Worm (Caenorhabditis elegans) whole organism, L2 larva: ENCODE data around the gene npr-32.

Experiments
- C34F6.9 ChIP-seq: fragments of 150-350 bp; optimal IDR thresholded peaks from 2 replicates; lab custom pipeline; 2014; ENCODE audit warnings: missing biosample characterization, missing genetic modification characterization
- aly-2 ChIP-seq: fragments of 150-350 bp; optimal IDR thresholded peaks from 2 replicates; lab custom pipeline; 2014; ENCODE audit warnings: missing biosample characterization, missing genetic modification characterization
- blmp-1 ChIP-seq: sonication (generic microtip); optimal IDR thresholded peaks from 2 replicates; lab custom pipeline; 2017; ENCODE audit warnings: missing genetic modification characterization, mild to moderate bottlenecking, missing compliant biosample characterization, antibody characterized with exemption, moderate library complexity; ENCODE audit not compliant: insufficient read depth
- ceh-16 ChIP-seq: fragments of 150-350 bp; optimal IDR thresholded peaks from 2 replicates; lab custom pipeline; 2014; ENCODE audit warnings: missing biosample characterization, missing genetic modification characterization
- dmd-4 ChIP-seq: sonication (generic microtip); optimal IDR thresholded peaks from 2 replicates; lab custom pipeline; 2017; ENCODE audit warnings: missing biosample characterization, missing genetic modification characterization
- elt-1 ChIP-seq: fragments of 150-350 bp; optimal IDR thresholded peaks from 2 replicates; lab custom pipeline; 2014; ENCODE audit warnings: missing biosample characterization, missing genetic modification characterization
- elt-3 ChIP-seq: sonication (generic microtip); optimal IDR thresholded peaks from 2 replicates; lab custom pipeline; 2017; ENCODE audit warnings: missing biosample characterization, missing genetic modification characterization
- fos-1 ChIP-seq: fragments of 150-350 bp; optimal IDR thresholded peaks from 2 replicates; lab custom pipeline; 2014; ENCODE audit warnings: missing biosample characterization, missing genetic modification characterization
- lin-39 ChIP-seq: fragments of 150-350 bp; optimal IDR thresholded peaks from 2 replicates; lab custom pipeline; 2014; ENCODE audit warnings: missing biosample characterization, missing genetic modification reagents, missing genetic modification characterization
- lsy-2 ChIP-seq, 2 experiments: fragments of 150-350 bp in 1 of 2; sonication (generic microtip) in 1 of 2; optimal IDR thresholded peaks; 2 replicates each; lab custom pipeline; 2014 to 2017; ENCODE audit warnings: missing biosample characterization in 2 of 2, missing genetic modification characterization in 2 of 2
- mab-5 ChIP-seq: fragments of 150-350 bp; optimal IDR thresholded peaks from 2 replicates; lab custom pipeline; 2014; ENCODE audit warnings: missing biosample characterization, missing genetic modification characterization
- mbf-1 ChIP-seq: sonication (generic microtip); optimal IDR thresholded peaks from 2 replicates; lab custom pipeline; 2017; ENCODE audit warnings: missing biosample characterization, missing genetic modification characterization
- mdl-1 ChIP-seq, 2 experiments: fragments of 150-350 bp in 1 of 2; sonication (generic microtip) in 1 of 2; optimal IDR thresholded peaks; 2 replicates each; lab custom pipeline; 2017; ENCODE audit warnings: missing biosample characterization in 2 of 2, missing genetic modification characterization in 2 of 2
- nhr-11 ChIP-seq: fragments of 150-350 bp; optimal IDR thresholded peaks from 2 replicates; lab custom pipeline; 2014; ENCODE audit warnings: missing biosample characterization, missing genetic modification characterization
- nhr-12 ChIP-seq: fragments of 150-350 bp; optimal IDR thresholded peaks from 2 replicates; lab custom pipeline; 2014; ENCODE audit warnings: missing biosample characterization, missing genetic modification characterization
- nhr-129 ChIP-seq: fragments of 150-350 bp; optimal IDR thresholded peaks from 2 replicates; lab custom pipeline; 2014; ENCODE audit warnings: missing biosample characterization, missing genetic modification characterization
- nhr-23 ChIP-seq: fragments of 150-350 bp; optimal IDR thresholded peaks from 2 replicates; lab custom pipeline; 2014; ENCODE audit warnings: missing biosample characterization, missing genetic modification reagents, missing genetic modification characterization
- nhr-237 ChIP-seq: fragments of 150-350 bp; optimal IDR thresholded peaks from 2 replicates; lab custom pipeline; 2014; ENCODE audit warnings: missing biosample characterization, missing genetic modification characterization
- nhr-6 ChIP-seq: fragments of 150-350 bp; optimal IDR thresholded peaks from 2 replicates; lab custom pipeline; 2014; ENCODE audit warnings: missing biosample characterization, missing genetic modification characterization
- nhr-77 ChIP-seq: fragments of 150-350 bp; optimal IDR thresholded peaks from 2 replicates; lab custom pipeline; 2014; ENCODE audit warnings: missing biosample characterization, missing genetic modification characterization
- peb-1 ChIP-seq: fragments of 150-350 bp; optimal IDR thresholded peaks from 2 replicates; lab custom pipeline; 2014; ENCODE audit warnings: missing biosample characterization, missing genetic modification characterization
- sem-4 ChIP-seq: fragments of 150-350 bp; optimal IDR thresholded peaks from 2 replicates; lab custom pipeline; 2014; ENCODE audit warnings: missing biosample characterization, missing genetic modification reagents, missing genetic modification characterization
- skn-1 ChIP-seq: sonication (generic microtip); optimal IDR thresholded peaks from 2 replicates; lab custom pipeline; 2017; ENCODE audit warnings: missing biosample characterization, missing genetic modification characterization
- sma-9 ChIP-seq, 2 experiments: fragments of 150-350 bp in 1 of 2; sonication (generic microtip) in 1 of 2; optimal IDR thresholded peaks; 2 replicates each; lab custom pipeline; 2014 to 2016; ENCODE audit warnings: missing genetic modification characterization in 2 of 2, mild to moderate bottlenecking in 1 of 2, missing biosample characterization in 1 of 2, missing compliant biosample characterization in 1 of 2, missing genetic modification reagents in 1 of 2, moderate library complexity in 1 of 2
- snpc-4 ChIP-seq: fragments of 150-350 bp; optimal IDR thresholded peaks from 2 replicates; lab custom pipeline; 2014; ENCODE audit warnings: missing biosample characterization, missing genetic modification characterization
- unc-39 ChIP-seq: fragments of 150-350 bp; optimal IDR thresholded peaks from 2 replicates; lab custom pipeline; 2014; ENCODE audit warnings: missing biosample characterization, missing genetic modification characterization
- unc-55 ChIP-seq: fragments of 150-350 bp; sonication (generic microtip); optimal IDR thresholded peaks from 3 replicates; lab custom pipeline; 2014; ENCODE audit warnings: missing biosample characterization, missing genetic modification reagents, missing genetic modification characterization
- zag-1 ChIP-seq: fragments of 150-350 bp; optimal IDR thresholded peaks from 2 replicates; lab custom pipeline; 2014; ENCODE audit warnings: missing biosample characterization, missing genetic modification characterization
- ztf-1 ChIP-seq: fragments of 200-800 bp; sonication (Bioruptor generic); conservative IDR thresholded peaks from 2 replicates; pipeline ENCODE4 v1.3.6; 2022; ENCODE audit warnings: missing genetic modification characterization, missing compliant biosample characterization
- ztf-4 ChIP-seq: fragments of 150-350 bp; optimal IDR thresholded peaks from 2 replicates; lab custom pipeline; 2014; ENCODE audit warnings: missing biosample characterization, missing genetic modification characterization

npr-32 gene

DNA sequence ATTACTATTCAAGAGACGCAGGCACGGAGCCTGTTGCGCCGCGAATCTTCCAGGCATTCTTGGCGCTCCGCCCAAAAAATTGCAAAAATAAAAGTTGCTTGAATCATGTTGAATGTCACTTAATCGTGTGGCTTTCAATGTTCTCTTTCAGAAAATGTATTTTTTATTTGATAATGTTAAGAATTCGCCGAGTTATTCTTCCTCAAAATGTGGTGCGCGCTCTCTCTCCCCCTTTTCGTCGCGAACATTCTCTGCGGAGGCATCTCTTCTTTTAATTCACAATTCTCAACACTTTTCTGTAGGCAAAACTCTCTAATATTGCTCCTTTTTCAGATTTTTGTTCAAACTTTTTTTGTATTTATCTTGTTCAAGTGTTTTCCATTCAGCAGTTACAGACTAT is 47.5 kb upstream of the npr-32 start (continued):
- TF ChIP-seq nhr-6 (tag; lab: Kevin White, UChicago) (peak; percentile 93), C34F6.9 (tag; lab: Kevin White, UChicago) (peak; percentile 97), nhr-237 (tag; lab: Kevin White, UChicago) (peak; percentile 78), ztf-1 (GFP tag; lab: Robert Waterston, UW) (peak; percentile 89; the same call in 1 of the 2 replicates), mdl-1 (tag; optimal IDR thresholded peaks at IDR 0.05; lab: Kevin White, UChicago) (peak in 1 of 2 experiments; percentile 76), mab-5 (tag; lab: Kevin White, UChicago) (peak; percentile 90), nhr-129 (peak; percentile 96), elt-3 (tag; lab: Kevin White, UChicago) (no peak), peb-1 (tag; lab: Kevin White, UChicago) (no peak), aly-2 (tag; lab: Kevin White, UChicago) (no peak), sma-9 (GFP tag; optimal IDR thresholded peaks at IDR 0.05; lab: Kevin White, UChicago) (peak; percentile 87), sma-9 (tag; optimal IDR thresholded peaks at IDR 0.05; lab: Kevin White, UChicago) (no peak), mbf-1 (tag; lab: Kevin White, UChicago) (no peak), elt-1 (tag; lab: Kevin White, UChicago) (no peak), zag-1 (tag; lab: Kevin White, UChicago) (peak; percentile 96), unc-39 (tag; lab: Kevin White, UChicago) (no peak)

ce11 chrIV:17277459-17278173 is 46.8 kb upstream of the npr-32 start:
- no peak for TF ChIP-seq blmp-1
- peak; percentile 11 for TF ChIP-seq unc-55 (GFP tag; lab: Kevin White, UChicago)
- peak; percentile 32 for TF ChIP-seq nhr-129

ce11 chrIV:17276705-17277458 is 46.0 kb upstream of the npr-32 start, which contains the start of gene clec-196:
clec-196 (plus strand) TSS chrIV:17276956.
- TF ChIP-seq lin-39 (tag; lab: Kevin White, UChicago) (no peak), fos-1 (tag; lab: Kevin White, UChicago) (no peak), C34F6.9 (tag; lab: Kevin White, UChicago) (peak; percentile 22), mbf-1 (tag; lab: Kevin White, UChicago) (no peak), ceh-16 (tag; lab: Kevin White, UChicago) (no peak), nhr-11 (tag; lab: Kevin White, UChicago) (no peak), sem-4 (no peak), lsy-2 (tag; optimal IDR thresholded peaks at IDR 0.05; lab: Kevin White, UChicago) (peak in 1 of 2 experiments; percentile 42), snpc-4 (tag; lab: Kevin White, UChicago) (no peak)
- TF ChIP-seq, all 48 proteins: peak for 2

ce11 chrIV:17275281-17275680 is 44.4 kb upstream of the npr-32 start, which contains the start of gene lhfp-4:
lhfp-4 (plus strand) TSS chrIV:17275581.
- TF ChIP-seq dmd-4 (tag; lab: Kevin White, UChicago) (no peak), C34F6.9 (tag; lab: Kevin White, UChicago) (no peak), sem-4 (no peak), peb-1 (tag; lab: Kevin White, UChicago) (no peak), nhr-77 (tag; lab: Kevin White, UChicago) (no peak), zag-1 (tag; lab: Kevin White, UChicago) (no peak), nhr-12 (tag; lab: Kevin White, UChicago) (no peak), ztf-4 (tag; lab: Kevin White, UChicago) (no peak), skn-1 (tag; lab: Kevin White, UChicago) (no peak), ceh-16 (tag; lab: Kevin White, UChicago) (no peak), mab-5 (tag; lab: Kevin White, UChicago) (no peak), nhr-23 (tag; lab: Kevin White, UChicago) (no peak), nhr-11 (tag; lab: Kevin White, UChicago) (no peak), mbf-1 (tag; lab: Kevin White, UChicago) (no peak)
